Worm (Caenorhabditis elegans): ENCODE data around the gene saeg-1.

The saeg-1 gene

DNA sequence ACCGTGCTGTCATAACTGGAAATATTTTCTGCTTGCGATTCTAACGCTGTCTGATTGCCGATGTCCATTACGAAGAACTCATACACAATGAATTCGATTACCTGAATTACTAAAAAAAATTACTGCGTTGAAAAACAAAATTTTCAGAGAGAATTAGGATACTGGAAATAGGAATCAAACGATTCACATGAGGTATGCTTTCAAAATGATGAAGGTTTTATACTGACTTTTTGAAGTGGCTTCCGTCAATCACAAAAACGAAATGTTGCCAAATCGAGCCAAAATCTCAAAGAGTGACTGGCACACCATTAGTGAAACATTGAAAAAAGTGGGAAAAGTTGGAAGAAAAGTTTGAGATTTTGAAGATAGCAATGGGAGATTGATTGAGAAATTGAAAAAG lies 43.6 kb upstream of the saeg-1 start, which contains the start of gene zzz-1:
Gene zzz-1 (minus strand): TSS at position 101 of the 400 bp plus-strand sequence.
- TF ChIP-seq nhr-90 (tag; optimal IDR thresholded peaks at IDR 0.05; ENCODE audit: poor library complexity) (no peak), C34B4.2 (tag; optimal IDR thresholded peaks at IDR 0.05) (no peak), elt-3 (tag; optimal IDR thresholded peaks at IDR 0.05) (no peak), pqm-1 (tag; optimal IDR thresholded peaks at IDR 0.05) (no peak)

- TF ChIP-seq pax-3 (tag; optimal IDR thresholded peaks at IDR 0.05) (no peak), snpc-4 (tag; optimal IDR thresholded peaks at IDR 0.05) (no peak), nhr-20 (tag; optimal IDR thresholded peaks at IDR 0.05) (no peak), zip-4 (GFP tag; optimal IDR thresholded peaks at IDR 0.05) (no peak), ztf-4 (tag; optimal IDR thresholded peaks at IDR 0.05) (no peak), mdl-1 (tag; optimal IDR thresholded peaks at IDR 0.05) (no peak), nhr-71 (tag; optimal IDR thresholded peaks at IDR 0.05) (no peak), nhr-28 (tag; optimal IDR thresholded peaks at IDR 0.05) (no peak), lin-15B (tag; optimal IDR thresholded peaks at IDR 0.05) (no peak), dpl-1 (GFP tag; optimal IDR thresholded peaks at IDR 0.05) (no peak), rnt-1 (tag; optimal IDR thresholded peaks at IDR 0.05) (no peak), mef-2 (tag; optimal IDR thresholded peaks at IDR 0.05) (no peak), pag-3 (tag; optimal IDR thresholded peaks at IDR 0.05; ENCODE audit: borderline replicate concordance, insufficient read depth) (no peak), lin-14 (GFP tag; optimal IDR thresholded peaks at IDR 0.05) (peak; percentile 82), ama-1 (optimal IDR thresholded peaks at IDR 0.05) (no peak), elt-2 (tag; optimal IDR thresholded peaks at IDR 0.05) (no peak), Y116A8C.19 (tag; optimal IDR thresholded peaks at IDR 0.05; ENCODE audit: borderline replicate concordance) (no peak), F16B12.6 (tag; optimal IDR thresholded peaks at IDR 0.05) (no peak), efl-1 (optimal IDR thresholded peaks at IDR 0.05) (no peak), efl-1 (GFP tag; optimal IDR thresholded peaks at IDR 0.05 in 1 of 2) (no peak), mep-1 (tag; optimal IDR thresholded peaks at IDR 0.05) (no peak), sox-4 (tag; optimal IDR thresholded peaks at IDR 0.05) (no peak), lin-39 (tag; optimal IDR thresholded peaks at IDR 0.05) (no peak), lin-13 (GFP tag; optimal IDR thresholded peaks at IDR 0.05) (no peak), nhr-76 (tag; optimal IDR thresholded peaks at IDR 0.05) (no peak), nhr-84 (tag; optimal IDR thresholded peaks at IDR 0.05) (no peak), unc-86 (tag; optimal IDR thresholded peaks at IDR 0.05) (no peak), hlh-17 (GFP tag; optimal IDR thresholded peaks at IDR 0.05; ENCODE audit: borderline replicate concordance) (no peak), nhr-19 (GFP tag; conservative IDR thresholded peaks at IDR 0.05) (no peak), ces-1 (GFP tag; optimal IDR thresholded peaks at IDR 0.05) (peak; percentile 14), lsy-2 (tag; optimal IDR thresholded peaks at IDR 0.05) (peak in 1 of 2 experiments; percentile 7), fkh-8 (tag; optimal IDR thresholded peaks at IDR 0.05) (no peak), nhr-77 (tag; optimal IDR thresholded peaks at IDR 0.05) (no peak), isw-1 (GFP tag; IDR thresholded peaks at IDR 0.05) (no peak), C04F5.9 (tag; optimal IDR thresholded peaks at IDR 0.05) (no peak), unc-130 (tag; optimal IDR thresholded peaks at IDR 0.05) (no peak), egl-27 (tag; optimal IDR thresholded peaks at IDR 0.05) (no peak), snu-23 (GFP tag; optimal IDR thresholded peaks at IDR 0.05) (no peak), fkh-10 (GFP tag; optimal IDR thresholded peaks at IDR 0.05) (peak; percentile 69), blmp-1 (tag; optimal IDR thresholded peaks at IDR 0.05) (peak; percentile 61), alr-1 (tag; optimal IDR thresholded peaks at IDR 0.05; ENCODE audit: borderline replicate concordance) (no peak), tbx-2 (tag; optimal IDR thresholded peaks at IDR 0.05) (no peak), grh-1 (GFP tag; IDR thresholded peaks at IDR 0.05) (no peak), nhr-47 (tag; optimal IDR thresholded peaks at IDR 0.05) (no peak), unc-98 (GFP tag; IDR thresholded peaks at IDR 0.05) (no peak), ets-5 (GFP tag; IDR thresholded peaks at IDR 0.05) (no peak), fos-1 (tag; optimal IDR thresholded peaks at IDR 0.05) (no peak), swsn-7 (tag; optimal IDR thresholded peaks at IDR 0.05) (no peak)
These were observed 39.3 kb upstream of the saeg-1 start for ce11 chrV:10904795-10905194.
